Fruit fly (Drosophila melanogaster): ENCODE results near the gene CG12105.

The CG12105 gene

DNA sequence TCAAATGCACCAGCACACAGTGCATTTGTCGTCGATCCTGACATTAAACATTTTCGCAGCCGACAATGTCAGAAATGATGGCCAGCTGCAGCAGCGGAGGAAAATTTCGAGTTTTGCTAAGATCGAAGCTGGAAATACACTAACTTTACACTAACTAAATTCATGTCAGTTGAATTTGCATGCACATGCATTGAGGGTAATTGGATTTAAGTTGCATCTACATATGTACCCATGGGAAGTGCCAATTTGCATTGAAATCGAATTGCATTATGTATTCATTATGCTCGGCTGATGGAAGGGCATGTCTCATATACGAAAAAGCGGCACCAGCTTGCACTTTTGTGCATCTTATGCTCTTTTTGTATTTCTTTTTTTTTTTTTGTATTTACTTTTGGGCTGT, 30.8 kb downstream of the CG12105 start (continued):
- TF ChIP-seq CG4404 (GFP tag; IDR thresholded peaks at IDR 0.05): 0 out of 2 replicates have a peak, but pooled peaks have one; percentile 18
- peak; percentile 57 for TF ChIP-seq Med (GFP tag)
- TF ChIP-seq pan (optimal IDR thresholded peaks at IDR 0.05): no peak
- peak in 1 of 2 experiments; percentile 47 for TF ChIP-seq pan (GFP tag; optimal IDR thresholded peaks at IDR 0.05 in 1 of 2, IDR thresholded peaks at IDR 0.05 in 1 of 2)
- TF ChIP-seq rib (GFP tag; IDR thresholded peaks at IDR 0.05): no peak
- peak; percentile 60 for TF ChIP-seq ttk (GFP tag; IDR thresholded peaks at IDR 0.05)
- TF ChIP-seq CG12104 (GFP tag; optimal IDR thresholded peaks at IDR 0.05): no peak
- TF ChIP-seq sens (GFP tag): peak; percentile 67
- 0 out of 2 replicates have a peak, but pooled peaks have one; percentile 25 for TF ChIP-seq CG14441 (GFP tag; IDR thresholded peaks at IDR 0.05)
- TF ChIP-seq MBD-R2 (GFP tag; IDR thresholded peaks at IDR 0.05): no peak
- TF ChIP-seq ssp (GFP tag; IDR thresholded peaks at IDR 0.05): peak; percentile 41; the same call in 1 of the 2 replicates
- TF ChIP-seq Gug (GFP tag; IDR thresholded peaks at IDR 0.05): peak; percentile 21; the same call in 1 of the 4 replicates
- no peak for TF ChIP-seq Eip74EF (GFP tag; optimal IDR thresholded peaks at IDR 0.05)
- peak; percentile 27 for TF ChIP-seq CG7839 (tag; optimal IDR thresholded peaks at IDR 0.05)
- peak; percentile 33; the same call in 1 of the 2 replicates for TF ChIP-seq CG17328 (GFP tag; IDR thresholded peaks at IDR 0.05)
- peak; percentile 16 for TF ChIP-seq bab2 (GFP tag; optimal IDR thresholded peaks at IDR 0.05)
- 0 out of 3 replicates have a peak, but pooled peaks have one; percentile 15 for TF ChIP-seq otp (GFP tag; IDR thresholded peaks at IDR 0.05)
- peak; percentile 18 for TF ChIP-seq CG4820 (GFP tag; optimal IDR thresholded peaks at IDR 0.05)
- peak; percentile 45; the same call in 1 of the 2 replicates for TF ChIP-seq Xrp1 (GFP tag; IDR thresholded peaks at IDR 0.05)
- TF ChIP-seq prd (optimal IDR thresholded peaks at IDR 0.05): no peak
- peak; percentile 48; the same call in 2 of the 3 replicates for TF ChIP-seq prd (GFP tag; IDR thresholded peaks at IDR 0.05)
- peak; percentile 46 for TF ChIP-seq CG18262 (tag; optimal IDR thresholded peaks at IDR 0.05)
- TF ChIP-seq twi (tag; optimal IDR thresholded peaks at IDR 0.05): no peak
- TF ChIP-seq D19A (tag; optimal IDR thresholded peaks at IDR 0.05): peak; percentile 81
- TF ChIP-seq Ada2b (GFP tag; IDR thresholded peaks at IDR 0.05): peak; percentile 42; the same call in 1 of the 2 replicates
- no peak for TF ChIP-seq CG13424 (tag; optimal IDR thresholded peaks at IDR 0.05)
- TF ChIP-seq gt (GFP tag; IDR thresholded peaks at IDR 0.05): 0 out of 2 replicates have a peak, but pooled peaks have one; percentile 12
- TF ChIP-seq so (GFP tag; IDR thresholded peaks at IDR 0.05): no peak
- TF ChIP-seq hth (optimal IDR thresholded peaks at IDR 0.05): no peak
- no peak for TF ChIP-seq CG13894 (tag; optimal IDR thresholded peaks at IDR 0.05)
- TF ChIP-seq CG12071 (GFP tag; optimal IDR thresholded peaks at IDR 0.05): peak; percentile 30
- TF ChIP-seq CG5953 (GFP tag; IDR thresholded peaks at IDR 0.05): no peak
- TF ChIP-seq CG7963 (GFP tag; IDR thresholded peaks at IDR 0.05; ENCODE audit: partially characterized antibody): no peak
- no peak for TF ChIP-seq grau (tag; optimal IDR thresholded peaks at IDR 0.05)
- 0 out of 3 replicates have a peak, but pooled peaks have one; percentile 39 for TF ChIP-seq CG17361 (GFP tag; IDR thresholded peaks at IDR 0.05)
- peak; percentile 0 for TF ChIP-seq Dad (GFP tag; optimal IDR thresholded peaks at IDR 0.05)
- 0 out of 3 replicates have a peak, but pooled peaks have one; percentile 36 for TF ChIP-seq sr (GFP tag; IDR thresholded peaks at IDR 0.05)
- TF ChIP-seq CG15514 (GFP tag; optimal IDR thresholded peaks at IDR 0.05): no peak
- TF ChIP-seq zf30C (GFP tag; optimal IDR thresholded peaks at IDR 0.05): no peak
- TF ChIP-seq E2f1 (GFP tag; IDR thresholded peaks at IDR 0.05): no peak
- TF ChIP-seq nerfin-1 (tag; optimal IDR thresholded peaks at IDR 0.05): peak; percentile 14
- TF ChIP-seq ab (GFP tag; optimal IDR thresholded peaks at IDR 0.05): no peak
- TF ChIP-seq gce (GFP tag; IDR thresholded peaks at IDR 0.05): 0 out of 3 replicates have a peak, but pooled peaks have one; percentile 6
- TF ChIP-seq cato (GFP tag; optimal IDR thresholded peaks at IDR 0.05; ENCODE audit: borderline replicate concordance): no peak
- no peak for TF ChIP-seq pum (GFP tag; optimal IDR thresholded peaks at IDR 0.05)
- peak; percentile 27; the same call in 2 of the 3 replicates for TF ChIP-seq tgo (GFP tag; IDR thresholded peaks at IDR 0.05)
- no peak for TF ChIP-seq ci (GFP tag; IDR thresholded peaks at IDR 0.05)
- TF ChIP-seq CG6689 (GFP tag; IDR thresholded peaks at IDR 0.05): peak; percentile 65
- TF ChIP-seq CG32532 (GFP tag; IDR thresholded peaks at IDR 0.05): peak; percentile 31; the same call in 1 of the 2 replicates
- TF ChIP-seq CG14667 (GFP tag; IDR thresholded peaks at IDR 0.05): no peak
- TF ChIP-seq CG11560 (tag; IDR thresholded peaks at IDR 0.05): 0 out of 3 replicates have a peak, but pooled peaks have one; percentile 18
- peak; percentile 18 for TF ChIP-seq CG5245 (GFP tag; optimal IDR thresholded peaks at IDR 0.05)
